Fruit fly (Drosophila melanogaster): ENCODE measurements around the gene CG43169.

- TF ChIP-seq pan (optimal IDR thresholded peaks at IDR 0.05): no peak
- no peak for TF ChIP-seq usp (GFP tag; optimal IDR thresholded peaks at IDR 0.05)
- no peak for TF ChIP-seq EcR (GFP tag; optimal IDR thresholded peaks at IDR 0.05)
- TF ChIP-seq Dll (optimal IDR thresholded peaks at IDR 0.05): no peak
- TF ChIP-seq CG8478 (optimal IDR thresholded peaks at IDR 0.05): no peak
- TF ChIP-seq psq (optimal IDR thresholded peaks at IDR 0.05): no peak
Measured at dm6 chr3L:8849817-8850216, 38.6 kb downstream of the CG43169 start.

All from whole organism.